Fruit fly (Drosophila melanogaster): ENCODE results near the gene CG32486.

DNA sequence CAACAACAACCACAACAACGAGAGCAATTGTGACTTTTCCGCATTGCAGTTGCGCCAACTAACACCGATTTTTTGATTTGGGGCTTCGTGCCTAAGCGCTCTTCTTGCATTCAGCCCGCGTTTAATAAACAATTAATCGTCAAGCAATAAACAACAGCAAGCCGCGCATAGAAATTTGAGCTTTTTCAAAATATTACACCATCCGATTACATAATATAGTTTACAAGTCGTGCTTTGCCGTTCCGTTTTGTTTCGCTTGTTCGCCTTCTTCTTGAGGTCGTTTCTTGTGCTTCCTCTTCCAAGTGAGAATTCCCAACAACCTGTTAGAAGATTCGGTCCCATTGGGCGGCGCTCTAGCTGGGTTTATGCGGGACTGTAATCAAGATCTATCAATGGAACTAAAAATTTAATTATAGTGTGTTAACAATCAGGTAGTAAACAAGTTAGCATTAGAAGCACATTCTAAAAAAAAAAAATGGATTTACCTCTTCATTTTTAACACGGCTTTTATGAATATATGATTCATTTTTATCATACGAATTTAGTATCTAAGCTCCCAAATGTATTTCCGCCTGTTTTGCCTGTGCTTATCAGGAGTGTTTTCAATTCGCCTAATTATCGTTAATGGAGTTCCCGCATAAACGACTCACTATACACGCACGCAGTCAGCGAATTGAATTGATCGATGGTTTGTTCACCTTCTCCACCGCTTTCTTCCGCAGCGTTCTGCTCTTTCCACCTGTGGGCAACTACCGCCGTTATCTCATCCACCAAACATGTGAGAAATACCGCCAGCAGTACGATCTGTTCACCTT, 34.7 kb downstream of the CG32486 start:
- TF ChIP-seq CG2678 (tag; optimal IDR thresholded peaks at IDR 0.05): peak; percentile 94
- TF ChIP-seq CkIIα-i1 (GFP tag; IDR thresholded peaks at IDR 0.05): no peak
- peak; percentile 41 for TF ChIP-seq vfl (GFP tag; optimal IDR thresholded peaks at IDR 0.05)
- peak; percentile 42 for TF ChIP-seq CG1647 (GFP tag; optimal IDR thresholded peaks at IDR 0.05)
- TF ChIP-seq br (optimal IDR thresholded peaks at IDR 0.05): no peak
- TF ChIP-seq CG6813 (GFP tag; optimal IDR thresholded peaks at IDR 0.05): peak; percentile 91
- TF ChIP-seq CG17186 (GFP tag; optimal IDR thresholded peaks at IDR 0.05): peak; percentile 57
- no peak for TF ChIP-seq CG1832 (GFP tag; optimal IDR thresholded peaks at IDR 0.05)
- TF ChIP-seq CG10462 (GFP tag; optimal IDR thresholded peaks at IDR 0.05): peak; percentile 59
- TF ChIP-seq Pdp1 (GFP tag; optimal IDR thresholded peaks at IDR 0.05): peak; percentile 73 to 98

Data from whole organism, embryonic.